Fruit fly (Drosophila melanogaster) whole organism, embryonic: Measurements from ENCODE around the gene CG31245.
A peak's percentile ranks its signal among the peaks of the same experiment; 100 is the strongest.

Source experiments
- Awh ChIP-seq: fragments of 200-800 bp; sonication (Bioruptor generic); IDR thresholded peaks from 2 replicates; pipeline ENCODE4, ENCODE4 v1.3.6; 2022; ENCODE audit warnings: missing biosample characterization, missing genetic modification characterization
- B-H2 ChIP-seq: fragments of 200-800 bp; sonication (Bioruptor generic); optimal IDR thresholded peaks from 2 replicates; lab custom pipeline; 2018; ENCODE audit warnings: missing biosample characterization, mild to moderate bottlenecking, missing genetic modification characterization
- Blimp-1 ChIP-seq: fragments of 200-800 bp; sonication (Bioruptor generic); optimal IDR thresholded peaks from 3 replicates; lab custom pipeline; 2018; ENCODE audit warnings: missing biosample characterization, missing genetic modification characterization, mild to moderate bottlenecking, moderate library complexity, missing genetic modification reagents
- BtbVII ChIP-seq: fragments of 200-800 bp; sonication (Bioruptor generic); optimal IDR thresholded peaks from 3 replicates; lab custom pipeline; 2017; ENCODE audit warnings: missing biosample characterization, mild to moderate bottlenecking, missing genetic modification characterization
- CG10267 ChIP-seq: fragments of 200-800 bp; sonication (Bioruptor generic); optimal IDR thresholded peaks from 2 replicates; lab custom pipeline; 2018; ENCODE audit warnings: missing biosample characterization, mild to moderate bottlenecking, missing genetic modification characterization, moderate library complexity
- CG11085 ChIP-seq: fragments of 200-800 bp; sonication (Bioruptor generic); IDR thresholded peaks from 2 replicates; pipeline ENCODE4 v1.3.6; 2022; ENCODE audit warnings: missing biosample characterization, missing genetic modification characterization
- CG11504 ChIP-seq: fragments of 200-800 bp; sonication (Bioruptor generic); optimal IDR thresholded peaks from 3 replicates; lab custom pipeline; 2019; ENCODE audit warnings: missing biosample characterization, mild to moderate bottlenecking, missing genetic modification characterization, moderate library complexity
- CG1233 ChIP-seq: fragments of 200-800 bp; sonication (Bioruptor generic); optimal IDR thresholded peaks from 4 replicates; lab custom pipeline; 2018; ENCODE audit warnings: missing biosample characterization, mild to moderate bottlenecking, missing genetic modification characterization
- CG12744 ChIP-seq: fragments of 200-800 bp; sonication (Bioruptor generic); optimal IDR thresholded peaks from 2 replicates; lab custom pipeline; 2016; ENCODE audit warnings: missing biosample characterization, missing genetic modification characterization
- CG12769 ChIP-seq: fragments of 200-800 bp; sonication (Bioruptor generic); optimal IDR thresholded peaks from 2 replicates; lab custom pipeline; 2019; ENCODE audit warnings: missing biosample characterization, mild to moderate bottlenecking, missing genetic modification characterization, moderate library complexity
- CG14710 ChIP-seq: fragments of 200-800 bp; sonication (Bioruptor generic); optimal IDR thresholded peaks from 3 replicates; lab custom pipeline; 2019; ENCODE audit warnings: missing biosample characterization, mild to moderate bottlenecking, missing genetic modification characterization, moderate library complexity
- CG14860 ChIP-seq: fragments of 200-800 bp; sonication (Bioruptor generic); IDR thresholded peaks from 3 replicates; pipeline ENCODE4 v1.3.6; 2022; ENCODE audit warnings: missing biosample characterization, missing genetic modification characterization; ENCODE audit not compliant: partially characterized antibody
- CG15696 ChIP-seq: fragments of 200-800 bp; sonication (Bioruptor generic); optimal IDR thresholded peaks from 2 replicates; lab custom pipeline; 2019; ENCODE audit warnings: missing biosample characterization, mild to moderate bottlenecking, missing genetic modification characterization, moderate library complexity
- CG1792 ChIP-seq: fragments of 200-800 bp; sonication (Bioruptor generic); optimal IDR thresholded peaks from 2 replicates; lab custom pipeline; 2016; ENCODE audit warnings: missing biosample characterization, missing genetic modification characterization
- CG18262 ChIP-seq: fragments of 200-800 bp; optimal IDR thresholded peaks from 3 replicates; lab custom pipeline; 2019; ENCODE audit warnings: missing biosample characterization, mild to moderate bottlenecking, missing genetic modification characterization, moderate library complexity
- CG18764 ChIP-seq: fragments of 200-800 bp; sonication (Bioruptor generic); optimal IDR thresholded peaks from 3 replicates; lab custom pipeline; 2016; ENCODE audit warnings: missing biosample characterization, missing genetic modification characterization
- CG3407 ChIP-seq: fragments of 200-800 bp; sonication (Bioruptor generic); optimal IDR thresholded peaks from 2 replicates; lab custom pipeline; 2018; ENCODE audit warnings: missing biosample characterization, mild to moderate bottlenecking, missing genetic modification characterization
- CG3995 ChIP-seq: fragments of 200-800 bp; sonication (Bioruptor generic); optimal IDR thresholded peaks from 3 replicates; lab custom pipeline; 2016; ENCODE audit warnings: missing biosample characterization, missing genetic modification characterization
- CG4424 ChIP-seq: fragments of 200-800 bp; sonication (Bioruptor generic); optimal IDR thresholded peaks from 3 replicates; lab custom pipeline; 2016; ENCODE audit warnings: missing biosample characterization, missing genetic modification characterization
- CG6254 ChIP-seq: fragments of 200-800 bp; sonication (Bioruptor generic); optimal IDR thresholded peaks from 3 replicates; lab custom pipeline; 2017; ENCODE audit warnings: mild to moderate bottlenecking, missing biosample characterization, missing genetic modification reagents, missing genetic modification characterization
- CG6689 ChIP-seq: fragments of 200-800 bp; sonication (Bioruptor generic); IDR thresholded peaks from 2 replicates; pipeline ENCODE4 v1.3.6; 2022; ENCODE audit warnings: missing biosample characterization, missing genetic modification characterization
- CG9817 ChIP-seq: fragments of 200-800 bp; sonication (Bioruptor generic); optimal IDR thresholded peaks from 2 replicates; lab custom pipeline; 2018; ENCODE audit warnings: missing biosample characterization, mild to moderate bottlenecking, missing genetic modification characterization, moderate library complexity
- CHES-1-like ChIP-seq: fragments of 200-800 bp; sonication (Bioruptor generic); optimal IDR thresholded peaks from 2 replicates; lab custom pipeline; 2016; ENCODE audit warnings: missing biosample characterization, missing genetic modification characterization
- CoRest ChIP-seq: fragments of 200-800 bp; sonication (Bioruptor generic); optimal IDR thresholded peaks from 3 replicates; lab custom pipeline; 2018; ENCODE audit warnings: missing biosample characterization, mild to moderate bottlenecking, missing genetic modification characterization, moderate library complexity
- Dp ChIP-seq: fragments of 200-800 bp; sonication (Bioruptor generic); optimal IDR thresholded peaks from 2 replicates; lab custom pipeline; 2018; ENCODE audit warnings: missing biosample characterization, mild to moderate bottlenecking, missing genetic modification characterization, moderate library complexity
- Fer3 ChIP-seq: fragments of 200-800 bp; sonication (Bioruptor generic); optimal IDR thresholded peaks from 2 replicates; lab custom pipeline; 2018; ENCODE audit warnings: missing biosample characterization, mild to moderate bottlenecking, missing genetic modification characterization, moderate library complexity
- HmgZ ChIP-seq: fragments of 200-800 bp; sonication (Bioruptor generic); optimal IDR thresholded peaks from 2 replicates; lab custom pipeline; 2018; ENCODE audit warnings: missing biosample characterization, mild to moderate bottlenecking, missing genetic modification characterization
- Jarid2 ChIP-seq: fragments of 200-800 bp; sonication (Bioruptor generic); optimal IDR thresholded peaks from 3 replicates; lab custom pipeline; 2017; ENCODE audit warnings: mild to moderate bottlenecking, missing biosample characterization, missing genetic modification reagents, missing genetic modification characterization
- MBD-R2 ChIP-seq: fragments of 200-800 bp; sonication (Bioruptor generic); IDR thresholded peaks from 2 replicates; pipeline ENCODE4 v1.3.6; 2022; ENCODE audit warnings: missing biosample characterization, missing genetic modification characterization
- NC2α ChIP-seq: fragments of 200-800 bp; sonication (Bioruptor generic); optimal IDR thresholded peaks from 2 replicates; lab custom pipeline; 2016; ENCODE audit warnings: missing biosample characterization, missing genetic modification characterization
- Xrp1 ChIP-seq: fragments of 200-800 bp; sonication (Bioruptor generic); IDR thresholded peaks from 2 replicates; pipeline ENCODE4 v1.3.6; 2022; ENCODE audit warnings: missing biosample characterization, missing genetic modification characterization
- ac ChIP-seq: fragments of 200-800 bp; sonication (Bioruptor generic); optimal IDR thresholded peaks from 3 replicates; lab custom pipeline; 2017; ENCODE audit warnings: missing biosample characterization, mild to moderate bottlenecking, missing genetic modification characterization
- bigmax ChIP-seq: fragments of 200-800 bp; sonication (Bioruptor generic); optimal IDR thresholded peaks from 2 replicates; lab custom pipeline; 2018; ENCODE audit warnings: missing biosample characterization, mild to moderate bottlenecking, missing genetic modification characterization
- cwo ChIP-seq: fragments of 200-800 bp; sonication (Bioruptor generic); optimal IDR thresholded peaks from 3 replicates; lab custom pipeline; 2017; ENCODE audit warnings: missing biosample characterization, missing genetic modification characterization, mild to moderate bottlenecking, moderate library complexity, missing genetic modification reagents
- danr ChIP-seq: fragments of 200-800 bp; sonication (Bioruptor generic); IDR thresholded peaks from 2 replicates; pipeline ENCODE4 v1.3.6; 2022; ENCODE audit warnings: missing biosample characterization, missing genetic modification characterization
- dm ChIP-seq: fragments of 200-800 bp; sonication (Bioruptor generic); optimal IDR thresholded peaks from 3 replicates; lab custom pipeline; 2016; ENCODE audit warnings: missing biosample characterization, missing genetic modification characterization
- dmrt99B ChIP-seq: fragments of 200-800 bp; sonication (Bioruptor generic); optimal IDR thresholded peaks from 2 replicates; lab custom pipeline; 2018; ENCODE audit warnings: missing biosample characterization, mild to moderate bottlenecking, missing genetic modification characterization, moderate library complexity
- exex ChIP-seq: fragments of 200-800 bp; sonication (Bioruptor generic); optimal IDR thresholded peaks from 4 replicates; lab custom pipeline; 2018; ENCODE audit warnings: missing biosample characterization, mild to moderate bottlenecking, missing genetic modification characterization, moderate library complexity
- eyg ChIP-seq: fragments of 200-800 bp; sonication (Bioruptor generic); optimal IDR thresholded peaks from 3 replicates; lab custom pipeline; 2016; ENCODE audit warnings: missing biosample characterization, missing genetic modification characterization
- gro ChIP-seq: fragments of 200-800 bp; sonication (Bioruptor generic); optimal IDR thresholded peaks from 2 replicates; lab custom pipeline; 2016; ENCODE audit warnings: missing biosample characterization, missing genetic modification characterization
- knrl ChIP-seq: fragments of 200-800 bp; sonication (Bioruptor generic); IDR thresholded peaks from 3 replicates; pipeline ENCODE4 v1.3.6; 2022; ENCODE audit warnings: missing biosample characterization, missing genetic modification characterization; ENCODE audit not compliant: partially characterized antibody
- mld ChIP-seq: fragments of 200-800 bp; sonication (Bioruptor generic); IDR thresholded peaks from 3 replicates; pipeline ENCODE4 v1.3.6; 2022; ENCODE audit warnings: missing biosample characterization, missing genetic modification characterization; ENCODE audit not compliant: partially characterized antibody
- nmo ChIP-seq: fragments of 200-800 bp; sonication (Bioruptor generic); optimal IDR thresholded peaks from 2 replicates; lab custom pipeline; 2018; ENCODE audit warnings: missing biosample characterization, mild to moderate bottlenecking, missing genetic modification characterization, moderate library complexity
- pb ChIP-seq: fragments of 200-800 bp; sonication (Bioruptor generic); optimal IDR thresholded peaks from 3 replicates; lab custom pipeline; 2016; ENCODE audit warnings: missing biosample characterization, missing genetic modification characterization
- schlank ChIP-seq: fragments of 200-800 bp; sonication (Bioruptor generic); optimal IDR thresholded peaks from 2 replicates; lab custom pipeline; 2018; ENCODE audit warnings: missing biosample characterization, mild to moderate bottlenecking, missing genetic modification characterization
- sob ChIP-seq: fragments of 200-800 bp; sonication (Bioruptor generic); IDR thresholded peaks from 2 replicates; pipeline ENCODE4 v1.3.6; 2022; ENCODE audit warnings: missing biosample characterization, missing genetic modification characterization
- tin ChIP-seq: fragments of 200-800 bp; sonication (Bioruptor generic); optimal IDR thresholded peaks from 3 replicates; lab custom pipeline; 2016; ENCODE audit warnings: missing biosample characterization, missing genetic modification characterization
- tx ChIP-seq: fragments of 200-800 bp; sonication (Bioruptor generic); optimal IDR thresholded peaks from 2 replicates; lab custom pipeline; 2016; ENCODE audit warnings: missing biosample characterization, missing genetic modification characterization
- usp ChIP-seq: fragments of >200 bp; optimal IDR thresholded peaks from 2 replicates; lab custom pipeline; 2017; ENCODE audit warnings: missing biosample characterization, missing genetic modification characterization
- vvl ChIP-seq: fragments of 200-800 bp; sonication (Bioruptor generic); IDR thresholded peaks from 2 replicates; pipeline ENCODE4 v1.3.6; 2022; ENCODE audit warnings: missing biosample characterization, missing genetic modification characterization
- zfh1 ChIP-seq: fragments of 200-800 bp; sonication (Bioruptor generic); IDR thresholded peaks from 3 replicates; pipeline ENCODE4 v1.3.6; 2022; ENCODE audit warnings: missing biosample characterization, missing genetic modification characterization

CG31245 gene

DNA sequence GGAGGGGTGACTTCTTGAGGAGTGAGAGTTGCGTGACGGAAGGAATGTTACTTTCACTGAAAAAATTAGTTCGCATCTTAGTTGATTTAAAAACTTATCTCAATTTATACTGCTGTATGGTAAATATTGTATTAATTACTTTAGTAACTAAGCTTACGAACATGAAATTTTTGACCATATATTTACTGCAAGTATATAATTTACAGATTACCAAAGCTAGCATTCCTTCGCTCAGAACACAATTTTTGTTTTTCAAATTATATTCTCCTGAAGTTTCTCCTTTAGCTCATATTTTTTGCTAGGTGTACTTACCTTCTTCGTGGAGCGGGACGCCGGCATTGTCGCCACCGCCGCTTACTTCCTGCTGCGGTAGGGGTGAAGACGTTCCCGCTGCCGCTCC lies 6.3 kb downstream of the CG31245 start:
- TF ChIP-seq CG10267 (tag; lab: Kevin White, UChicago) = peak; percentile 30
- TF ChIP-seq CG3407 (GFP tag; lab: Kevin White, UChicago) = no peak
- no peak for TF ChIP-seq BtbVII
- peak; percentile 6 for TF ChIP-seq Blimp-1 (GFP tag; lab: Kevin White, UChicago)
- TF ChIP-seq Dp (GFP tag; lab: Kevin White, UChicago) = no peak
- TF ChIP-seq sob (GFP tag; lab: Robert Waterston, UW) = no peak
- no peak for TF ChIP-seq Fer3 (tag; lab: Kevin White, UChicago)
- no peak for TF ChIP-seq usp (GFP tag; lab: Kevin White, UChicago)
- TF ChIP-seq CG14860 (GFP tag; lab: Robert Waterston, UW) = no peak
- TF ChIP-seq knrl (GFP tag; lab: Robert Waterston, UW) = no peak
- TF ChIP-seq CoRest (tag; lab: Kevin White, UChicago) = no peak
- TF ChIP-seq HmgZ = no peak
- no peak for TF ChIP-seq CG12769
- TF ChIP-seq CG12744 = no peak
- peak; percentile 45 for TF ChIP-seq CG15696 (tag; lab: Kevin White, UChicago)
- no peak for TF ChIP-seq eyg (GFP tag; lab: Kevin White, UChicago)
- TF ChIP-seq Awh (GFP tag; lab: Robert Waterston, UW) = no peak
- TF ChIP-seq Xrp1 (GFP tag; lab: Robert Waterston, UW) = 0 out of 2 replicates have a peak, but pooled peaks have one; percentile 38
- no peak for TF ChIP-seq Jarid2 (GFP tag; lab: Kevin White, UChicago)
- TF ChIP-seq schlank = no peak
- TF ChIP-seq CG11504 (tag; lab: Kevin White, UChicago) = peak; percentile 10
- no peak for TF ChIP-seq NC2α (GFP tag; lab: Kevin White, UChicago)
- TF ChIP-seq CG18764 = no peak
- no peak for TF ChIP-seq cwo (GFP tag; lab: Kevin White, UChicago)
- 0 out of 3 replicates have a peak, but pooled peaks have one; percentile 19 for TF ChIP-seq zfh1 (GFP tag; lab: Robert Waterston, UW)
- peak; percentile 25; the same call in 1 of the 2 replicates for TF ChIP-seq CG6689 (GFP tag; lab: Robert Waterston, UW)
- TF ChIP-seq exex (tag; lab: Kevin White, UChicago) = no peak
- TF ChIP-seq dmrt99B (tag; lab: Kevin White, UChicago) = no peak
- TF ChIP-seq CHES-1-like (GFP tag; lab: Kevin White, UChicago) = no peak
- no peak for TF ChIP-seq gro (GFP tag; lab: Kevin White, UChicago)
- TF ChIP-seq CG18262 (tag; lab: Kevin White, UChicago) = peak; percentile 45
- no peak for TF ChIP-seq nmo (GFP tag; lab: Kevin White, UChicago)
- no peak for TF ChIP-seq B-H2 (GFP tag; lab: Kevin White, UChicago)
- no peak for TF ChIP-seq vvl (GFP tag; lab: Robert Waterston, UW)
- no peak for TF ChIP-seq MBD-R2 (GFP tag; lab: Robert Waterston, UW)
- TF ChIP-seq CG3995 = no peak
- no peak for TF ChIP-seq tx (GFP tag; lab: Kevin White, UChicago)
- no peak for TF ChIP-seq pb (GFP tag; lab: Kevin White, UChicago)
- TF ChIP-seq dm (GFP tag; lab: Kevin White, UChicago) = no peak
- TF ChIP-seq ac = no peak
- no peak for TF ChIP-seq CG9817 (tag; lab: Kevin White, UChicago)
- no peak for TF ChIP-seq CG1233 (GFP tag; lab: Kevin White, UChicago)
- peak; percentile 12 for TF ChIP-seq tin (GFP tag; lab: Kevin White, UChicago)
- TF ChIP-seq mld (GFP tag; lab: Robert Waterston, UW) = no peak
- TF ChIP-seq CG6254 (GFP tag; lab: Kevin White, UChicago) = no peak
- TF ChIP-seq CG14710 (tag; lab: Kevin White, UChicago) = peak; percentile 31
- no peak for TF ChIP-seq CG11085 (GFP tag; lab: Robert Waterston, UW)
- no peak for TF ChIP-seq danr (GFP tag; lab: Robert Waterston, UW)
- no peak for TF ChIP-seq CG4424
- no peak for TF ChIP-seq bigmax (GFP tag; lab: Kevin White, UChicago)
- TF ChIP-seq CG1792 (GFP tag; lab: Kevin White, UChicago) = no peak
